Worm (Caenorhabditis elegans): ENCODE results near the gene pycr-1.

Gene pycr-1

DNA sequence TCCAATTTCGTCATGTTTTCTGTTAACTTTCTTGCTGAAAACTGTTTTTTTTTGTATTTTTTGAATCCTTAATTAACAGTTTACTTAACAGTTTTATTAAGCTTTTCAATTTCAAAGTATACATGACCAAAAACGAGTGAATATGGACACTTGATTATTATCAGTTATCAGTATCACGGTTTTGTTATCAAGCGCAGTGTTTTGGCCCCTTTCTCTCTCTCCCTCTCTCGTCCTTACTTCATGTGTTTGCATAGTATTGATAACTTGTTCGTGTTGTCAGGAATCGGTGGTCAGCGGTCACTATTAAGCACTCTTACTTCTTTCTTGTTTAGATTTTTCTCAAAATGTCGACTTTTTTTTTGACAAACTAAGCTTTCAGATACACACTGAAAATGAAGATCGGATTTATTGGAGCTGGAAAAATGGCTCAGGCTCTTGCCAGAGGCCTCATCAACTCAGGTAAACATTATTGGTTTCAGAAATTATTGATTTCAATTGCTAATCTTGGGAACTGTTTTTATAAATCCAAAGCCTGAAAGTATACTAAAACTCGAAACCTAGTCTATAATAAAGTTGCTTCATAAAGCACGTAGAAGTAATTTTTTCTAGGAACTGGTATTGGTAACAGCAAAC, at the start of gene pycr-1:
Gene pycr-1 (plus strand): TSS at position 380 of the 633 bp plus-strand sequence.
- TF ChIP-seq F57C9.4 (tag; optimal IDR thresholded peaks at IDR 0.05) (no peak), F37B4.10 (GFP tag; IDR thresholded peaks at IDR 0.05) (no peak), nhr-80 (tag; optimal IDR thresholded peaks at IDR 0.05) (peak; percentile 63)

- TF ChIP-seq C06A6.2 (GFP tag; conservative IDR thresholded peaks at IDR 0.05) = no peak
- TF ChIP-seq hlh-26 (GFP tag; conservative IDR thresholded peaks at IDR 0.05) = no peak
- TF ChIP-seq ztf-18 (tag; optimal IDR thresholded peaks at IDR 0.05) = no peak
- TF ChIP-seq ztf-3 (GFP tag; optimal IDR thresholded peaks at IDR 0.05) = no peak
- TF ChIP-seq ccch-3 (GFP tag; optimal IDR thresholded peaks at IDR 0.05) = no peak
- TF ChIP-seq lin-40 (tag; optimal IDR thresholded peaks at IDR 0.05) = no peak
- no peak for TF ChIP-seq bed-2 (GFP tag; IDR thresholded peaks at IDR 0.05)
- TF ChIP-seq nfya-1 (tag; optimal IDR thresholded peaks at IDR 0.05; ENCODE audit: borderline replicate concordance, insufficient read depth) = no peak
- no peak for TF ChIP-seq unc-130 (GFP tag; optimal IDR thresholded peaks at IDR 0.05)
- no peak for TF ChIP-seq snpc-1.3 (tag; optimal IDR thresholded peaks at IDR 0.05; ENCODE audit: insufficient read depth)
- no peak for TF ChIP-seq nfyb-1 (GFP tag; IDR thresholded peaks at IDR 0.05)
- no peak for TF ChIP-seq Y79H2A.3 (GFP tag; conservative IDR thresholded peaks at IDR 0.05)
- no peak for TF ChIP-seq Y95B8A.8 (GFP tag; IDR thresholded peaks at IDR 0.05)
- no peak for TF ChIP-seq let-526 (GFP tag; IDR thresholded peaks at IDR 0.05)
- no peak for TF ChIP-seq atf-7 (tag; optimal IDR thresholded peaks at IDR 0.05)
- TF ChIP-seq B0035.1 (tag; optimal IDR thresholded peaks at IDR 0.05) = no peak
- TF ChIP-seq ZK185.1 (tag; optimal IDR thresholded peaks at IDR 0.05; ENCODE audit: poor library complexity, severe bottlenecking) = no peak
- TF ChIP-seq F39B2.1 (GFP tag; IDR thresholded peaks at IDR 0.05) = no peak
- TF ChIP-seq unc-62 (GFP tag; optimal IDR thresholded peaks at IDR 0.05) = no peak
- no peak for TF ChIP-seq athp-1 (tag; optimal IDR thresholded peaks at IDR 0.05)
Measured at ce11 chrX:12097995-12098394, 48.6 kb upstream of the pycr-1 start.

- TF ChIP-seq attf-6 (GFP tag; IDR thresholded peaks at IDR 0.05) (no peak), hmg-1.2 (GFP tag; IDR thresholded peaks at IDR 0.05) (no peak), pbrm-1 (GFP tag; IDR thresholded peaks at IDR 0.05) (no peak), Y53F4B.3 (GFP tag; IDR thresholded peaks at IDR 0.05) (no peak), tbp1 (GFP tag; optimal IDR thresholded peaks at IDR 0.05) (no peak), somi-1 (GFP tag; optimal IDR thresholded peaks at IDR 0.05) (no peak), nfyb-1 (GFP tag; IDR thresholded peaks at IDR 0.05) (no peak), rcor-1 (GFP tag; IDR thresholded peaks at IDR 0.05) (no peak), efl-1 (GFP tag; optimal IDR thresholded peaks at IDR 0.05) (no peak), attf-3 (GFP tag; conservative IDR thresholded peaks at IDR 0.05) (no peak), B0336.3 (GFP tag; IDR thresholded peaks at IDR 0.05) (no peak), nhr-120 (GFP tag; IDR thresholded peaks at IDR 0.05) (no peak), nfya-1 (tag; optimal IDR thresholded peaks at IDR 0.05; ENCODE audit: borderline replicate concordance, insufficient read depth) (no peak), mxl-1 (tag; optimal IDR thresholded peaks at IDR 0.05) (no peak), F10E7.11 (tag; optimal IDR thresholded peaks at IDR 0.05) (no peak), bed-1 (GFP tag; IDR thresholded peaks at IDR 0.05) (no peak), let-607 (tag; optimal IDR thresholded peaks at IDR 0.05) (no peak)
Measured at ce11 chrX:12103712-12104111, 42.9 kb upstream of the pycr-1 start, which contains the start of gene W03G11.3. Gene W03G11.3 (minus strand): TSS chrX:12103812.
